Fruit fly (Drosophila melanogaster) whole organism: ENCODE results near the gene CG7029.

ENCODE experiments used
- CG8478 ChIP-seq: fragments of >200 bp; optimal IDR thresholded peaks from 2 replicates; lab custom pipeline; 2018; ENCODE audit warnings: inconsistent platforms
- Dll ChIP-seq: fragments of >200 bp; optimal IDR thresholded peaks from 2 replicates; lab custom pipeline; 2017
- EcR ChIP-seq, 2 experiments: fragments of >200 bp; optimal IDR thresholded peaks; 2 replicates each; lab custom pipeline; 2017; ENCODE audit warnings: missing biosample characterization in 2 of 2, missing genetic modification characterization in 2 of 2, missing genetic modification reagents in 2 of 2
- pan ChIP-seq: fragments of >200 bp; optimal IDR thresholded peaks from 2 replicates; lab custom pipeline; 2017
- psq ChIP-seq: fragments of >200 bp; optimal IDR thresholded peaks from 2 replicates; lab custom pipeline; 2017
- usp ChIP-seq: fragments of >200 bp; optimal IDR thresholded peaks from 2 replicates; lab custom pipeline; 2017; ENCODE audit warnings: missing biosample characterization, missing genetic modification characterization, mixed read lengths

CG7029 gene

DNA sequence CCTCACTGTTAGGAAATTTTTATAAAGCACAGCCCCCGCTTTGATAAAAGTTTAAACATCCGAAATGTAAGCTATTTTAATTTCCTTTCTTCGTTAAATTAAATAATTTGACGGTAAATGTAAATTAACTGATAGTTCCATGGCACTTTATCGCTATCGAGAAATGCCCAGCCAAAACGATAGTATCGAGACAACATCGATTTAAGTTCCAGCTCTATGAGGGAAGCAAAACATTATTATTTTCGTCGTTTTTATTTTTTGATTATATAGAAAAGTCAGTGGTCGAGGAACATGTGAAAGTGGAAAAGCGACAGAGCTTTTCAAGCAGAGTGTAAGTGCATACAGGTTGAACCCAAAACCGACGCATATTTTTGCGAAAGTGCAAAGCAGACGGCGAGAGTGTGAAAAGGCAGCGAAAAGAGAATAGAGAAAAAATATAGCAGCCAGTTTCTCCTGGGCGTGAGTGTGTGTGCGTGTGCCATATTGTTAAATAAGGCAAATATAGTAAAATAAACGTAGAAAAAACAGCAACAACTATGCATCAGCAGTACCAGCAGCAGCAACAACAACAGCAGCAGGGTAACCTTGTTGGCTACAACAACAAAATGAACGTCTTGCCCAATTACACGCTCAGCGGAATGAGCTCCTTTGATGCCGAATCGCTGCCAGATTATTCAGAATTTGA, 23.8 kb upstream of the CG7029 start, which contains the start of gene CG45049:
Gene CG45049, plus strand, starts transcription at position 197 of the 685 bp plus-strand sequence.
- TF ChIP-seq CG8478 (lab: Kevin White, UChicago) (no peak), EcR (GFP tag; optimal IDR thresholded peaks at IDR 0.05; lab: Kevin White, UChicago) (no peak), usp (no peak), psq (lab: Kevin White, UChicago) (no peak), Dll (lab: Kevin White, UChicago) (no peak), pan (no peak)

DNA sequence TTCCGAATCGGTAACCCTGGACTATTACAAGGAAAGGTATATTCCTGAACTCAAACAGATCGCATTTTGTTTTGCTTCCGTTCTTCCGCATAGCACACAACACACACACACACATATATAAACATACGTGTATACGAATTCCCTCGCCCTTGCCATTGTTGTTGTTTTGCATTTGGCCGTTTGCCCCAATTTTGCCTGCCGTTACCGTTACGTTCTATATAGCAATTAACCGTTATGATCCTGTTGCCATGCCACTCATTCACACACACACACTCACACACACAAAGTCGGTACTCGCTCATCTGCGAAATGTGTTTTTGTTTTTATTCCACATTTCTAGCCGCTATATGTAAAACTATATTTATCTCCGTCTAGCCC, 23.3 kb upstream of the CG7029 start:
- TF ChIP-seq EcR (GFP tag; optimal IDR thresholded peaks at IDR 0.05; lab: Kevin White, UChicago) (no peak), usp (no peak), psq (lab: Kevin White, UChicago) (no peak), Dll (lab: Kevin White, UChicago) (no peak), CG8478 (lab: Kevin White, UChicago) (no peak), pan (no peak)

DNA sequence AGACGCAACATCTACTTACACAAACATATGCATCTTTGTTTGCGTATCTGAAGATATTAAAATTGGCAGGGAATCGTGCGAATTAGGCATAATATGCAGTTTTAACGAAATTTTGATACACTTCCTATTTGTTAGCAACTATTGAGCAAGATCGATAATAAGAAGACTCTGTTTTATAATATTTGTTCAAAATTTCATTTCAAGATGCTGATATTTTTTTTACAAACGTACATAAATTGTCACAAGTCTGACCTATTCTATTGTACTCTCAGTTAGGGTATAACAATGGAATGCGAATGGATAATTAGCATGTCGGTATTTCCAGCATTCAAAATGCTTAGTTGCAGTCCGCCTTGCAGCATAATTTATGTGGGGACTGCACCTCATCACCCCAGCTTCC, 22.8 kb upstream of the CG7029 start:
- TF ChIP-seq CG8478 (lab: Kevin White, UChicago) = no peak
- no peak for TF ChIP-seq psq (lab: Kevin White, UChicago)
- no peak for TF ChIP-seq EcR (GFP tag; optimal IDR thresholded peaks at IDR 0.05; lab: Kevin White, UChicago)
- TF ChIP-seq pan = no peak
- TF ChIP-seq usp = no peak
- no peak for TF ChIP-seq Dll (lab: Kevin White, UChicago)

DNA sequence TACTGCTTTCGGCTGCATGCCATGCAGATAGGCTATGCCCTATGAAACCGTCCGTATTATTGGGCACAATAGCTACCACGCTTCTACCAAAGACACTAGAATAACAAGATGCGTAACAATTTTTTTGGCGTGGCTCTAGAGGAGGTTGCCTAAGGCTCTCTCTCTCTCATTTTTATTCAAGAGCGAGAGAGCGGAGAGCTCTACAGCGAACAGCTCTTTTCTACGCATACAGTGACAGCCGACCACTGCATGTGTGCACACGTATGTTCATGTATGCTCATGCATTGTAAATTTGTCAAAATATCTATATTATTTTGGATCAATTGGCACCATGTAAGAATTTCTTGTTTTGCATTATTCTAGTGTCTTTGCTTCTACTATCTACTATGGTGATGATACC, 17.7 kb upstream of the CG7029 start:
- TF ChIP-seq EcR (GFP tag; optimal IDR thresholded peaks at IDR 0.05; lab: Kevin White, UChicago) (no peak), Dll (lab: Kevin White, UChicago) (no peak), CG8478 (lab: Kevin White, UChicago) (no peak), usp (no peak), pan (no peak), psq (lab: Kevin White, UChicago) (no peak)

DNA sequence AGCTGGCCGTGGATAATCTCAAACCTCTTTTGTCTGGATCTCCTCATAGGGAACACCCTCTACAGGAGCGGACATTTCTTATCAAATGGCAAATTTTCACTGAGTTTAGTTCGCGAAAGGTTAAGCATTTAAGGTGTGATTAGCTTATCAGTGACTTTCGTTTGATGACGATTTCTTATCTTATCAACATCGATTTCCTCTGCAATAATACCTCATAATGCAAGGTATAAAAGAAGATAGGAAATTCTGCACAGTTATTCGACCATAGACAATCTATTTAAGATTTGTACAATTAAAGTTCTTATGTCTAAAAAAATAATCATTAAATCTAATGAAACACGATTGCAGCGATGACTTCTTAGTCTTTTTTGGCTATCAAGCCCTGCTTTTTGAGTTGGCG, 16.9 kb upstream of the CG7029 start, which contains the start of gene Takl2:
Gene Takl2, minus strand, starts transcription at position 101 of the 400 bp plus-strand sequence.
- TF ChIP-seq psq (lab: Kevin White, UChicago) (no peak), pan (no peak), EcR (GFP tag; optimal IDR thresholded peaks at IDR 0.05; lab: Kevin White, UChicago) (no peak), Dll (lab: Kevin White, UChicago) (no peak), CG8478 (lab: Kevin White, UChicago) (no peak), usp (no peak)

DNA sequence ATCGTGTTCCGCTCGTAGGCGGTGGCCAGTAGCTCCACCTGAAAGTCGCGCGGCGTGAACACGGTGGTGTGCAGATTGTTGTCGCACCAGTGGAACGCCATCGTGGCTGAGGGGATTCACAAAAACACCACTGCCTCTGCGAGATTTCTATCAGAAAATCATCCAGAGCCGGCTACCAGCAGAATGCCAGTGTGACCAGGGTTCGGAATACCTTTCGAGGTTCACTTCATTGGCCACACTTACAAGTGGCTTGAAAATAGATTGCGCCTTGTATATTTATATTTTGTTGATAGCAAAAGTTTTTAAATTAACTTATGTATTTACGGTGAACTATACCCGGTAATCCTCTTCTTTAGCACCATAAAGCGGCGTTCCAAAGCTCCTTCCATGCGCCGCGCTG, 9.8 kb upstream of the CG7029 start, which contains the start of the genes Dcr-1 and CG6985:
Gene Dcr-1, minus strand, starts transcription at position 162 of the 400 bp plus-strand sequence.
Gene CG6985, plus strand, starts transcription at position 221 of the 400 bp plus-strand sequence.
- TF ChIP-seq EcR (GFP tag; optimal IDR thresholded peaks at IDR 0.05; lab: Kevin White, UChicago) = no peak
- TF ChIP-seq CG8478 (lab: Kevin White, UChicago) = no peak
- no peak for TF ChIP-seq Dll (lab: Kevin White, UChicago)
- no peak for TF ChIP-seq psq (lab: Kevin White, UChicago)
- TF ChIP-seq usp = no peak
- TF ChIP-seq pan = no peak

DNA sequence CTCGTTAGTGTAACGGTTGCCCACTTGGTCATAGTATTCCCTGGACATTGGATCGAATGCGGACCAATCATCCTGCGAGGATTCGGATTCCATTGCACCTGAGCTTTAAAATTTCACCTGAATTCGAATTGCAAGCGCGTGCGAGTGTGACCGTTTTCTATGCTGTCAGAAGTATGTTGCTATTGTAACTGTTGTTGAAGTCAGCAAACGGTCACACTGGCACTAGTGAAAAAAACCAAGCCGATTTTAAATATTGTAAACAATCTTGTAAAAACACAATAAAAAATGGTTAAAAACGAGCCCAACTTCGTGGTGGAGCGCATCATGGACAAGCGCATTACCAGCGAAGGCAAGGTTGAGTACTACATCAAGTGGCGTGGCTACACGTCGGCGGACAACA, 5.3 kb upstream of the CG7029 start, which contains the start of the genes vret and HP1c:
Gene vret, minus strand, starts transcription at position 150 of the 400 bp plus-strand sequence.
Gene HP1c, plus strand, starts transcription at position 189 of the 400 bp plus-strand sequence.
- TF ChIP-seq EcR (GFP tag; optimal IDR thresholded peaks at IDR 0.05; lab: Kevin White, UChicago) (no peak), usp (no peak), CG8478 (lab: Kevin White, UChicago) (no peak), pan (no peak), psq (lab: Kevin White, UChicago) (no peak), Dll (lab: Kevin White, UChicago) (no peak)

DNA sequence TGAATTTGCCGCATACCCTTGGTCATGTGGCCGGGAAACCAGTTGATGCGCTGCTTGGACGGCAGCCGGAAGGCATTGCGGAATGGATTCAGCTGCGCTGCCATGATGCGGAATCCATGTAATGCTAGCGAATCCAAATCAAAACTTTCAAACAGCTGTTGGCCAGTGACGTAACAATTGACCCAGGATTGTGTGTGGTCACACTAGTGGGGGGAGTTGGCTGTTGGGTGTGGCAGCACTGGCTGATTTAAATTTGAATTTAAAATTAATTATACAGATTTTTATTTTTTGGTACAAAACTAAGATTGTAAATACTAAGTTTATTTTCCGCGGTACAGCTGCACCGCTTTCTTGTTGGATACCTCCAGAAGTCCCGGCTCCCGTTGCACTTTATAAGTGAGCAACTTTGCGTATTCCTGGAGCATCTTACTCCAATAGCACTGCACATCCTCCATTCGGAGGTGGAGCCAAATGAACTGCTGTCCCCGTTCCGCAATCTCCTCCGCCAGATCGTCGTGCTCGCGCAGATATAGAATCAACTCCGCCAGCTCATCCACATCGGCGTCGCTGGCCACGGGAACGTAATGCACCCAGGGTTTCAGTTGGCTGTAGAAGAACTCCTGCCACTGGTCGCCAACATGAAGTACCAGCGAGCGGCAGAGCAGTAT, 3.1 kb upstream of the CG7029 start, which contains the start of gene CG17141:
Gene CG17141, minus strand, starts transcription at position 177 of the 668 bp plus-strand sequence.
- TF ChIP-seq EcR (GFP tag; optimal IDR thresholded peaks at IDR 0.05; lab: Kevin White, UChicago) (no peak), pan (no peak), Dll (lab: Kevin White, UChicago) (no peak), CG8478 (lab: Kevin White, UChicago) (no peak), psq (lab: Kevin White, UChicago) (no peak), usp (no peak)

DNA sequence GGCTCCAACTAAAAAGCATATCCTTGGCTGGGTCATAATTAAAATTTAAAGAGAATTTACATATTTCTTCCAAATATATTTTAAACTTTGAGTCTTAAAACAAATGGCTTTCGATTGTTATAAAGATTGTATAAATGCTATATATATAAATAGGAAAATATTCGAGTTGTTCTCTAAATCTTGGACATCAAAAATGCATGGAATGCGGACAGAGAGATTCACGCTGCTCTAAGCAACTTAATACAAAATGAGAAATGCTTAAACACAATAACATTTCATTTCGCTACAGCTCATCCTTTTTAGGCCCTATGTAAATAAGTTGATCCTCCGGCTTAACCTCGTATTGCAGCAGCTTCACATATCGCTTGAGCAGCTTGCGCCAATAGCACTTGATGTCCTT, 1.7 kb upstream of the CG7029 start, which contains the start of gene CG31139:
Gene CG31139, minus strand, starts transcription at position 101 of the 400 bp plus-strand sequence.
- TF ChIP-seq CG8478 (lab: Kevin White, UChicago) = no peak
- TF ChIP-seq usp = no peak
- no peak for TF ChIP-seq pan
- no peak for TF ChIP-seq EcR (GFP tag; optimal IDR thresholded peaks at IDR 0.05; lab: Kevin White, UChicago)

DNA sequence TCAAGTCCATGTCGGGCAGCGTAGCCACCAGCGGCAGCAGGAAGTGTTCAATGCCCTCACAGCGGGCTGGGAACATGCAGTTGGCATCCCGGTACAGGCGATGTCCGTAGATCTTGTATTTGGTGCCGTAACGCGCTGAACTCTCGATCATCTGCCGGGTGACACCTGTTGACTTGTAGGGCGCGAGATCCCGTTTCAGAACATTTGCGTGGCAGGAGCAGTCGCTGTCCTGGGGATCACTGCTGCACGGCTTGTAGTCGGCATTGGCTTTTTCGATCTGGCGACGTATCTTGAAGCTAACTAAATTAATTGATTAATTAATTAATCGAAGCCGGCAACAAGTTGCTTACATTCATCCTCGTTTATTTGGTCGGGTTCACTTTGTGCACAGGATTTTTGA, 662 bp upstream of the CG7029 start:
- no peak for TF ChIP-seq EcR (GFP tag; optimal IDR thresholded peaks at IDR 0.05; lab: Kevin White, UChicago)

DNA sequence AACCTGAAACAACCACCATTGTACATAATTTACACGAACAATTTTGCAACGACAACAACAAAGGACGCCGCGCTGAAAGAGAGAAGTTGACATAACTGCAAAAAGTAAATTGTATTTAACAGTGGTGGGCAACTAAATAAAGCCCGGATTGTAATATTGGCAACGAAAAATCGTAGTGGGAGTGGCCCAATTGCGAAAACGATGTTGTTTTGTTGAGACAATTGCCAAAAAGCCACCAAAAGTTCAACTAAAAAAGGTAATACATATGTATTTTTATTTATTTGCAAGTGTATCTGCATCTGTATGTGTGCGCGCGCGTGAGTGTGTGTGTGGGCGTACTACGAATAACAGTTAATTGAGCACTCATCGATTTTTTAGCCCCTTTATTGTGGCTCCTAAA, 410 bp downstream of the CG7029 start:
- TF ChIP-seq Dll (lab: Kevin White, UChicago) = no peak
- no peak for TF ChIP-seq CG8478 (lab: Kevin White, UChicago)
- TF ChIP-seq EcR (GFP tag; optimal IDR thresholded peaks at IDR 0.05; lab: Kevin White, UChicago) = no peak
- TF ChIP-seq pan = no peak
- no peak for TF ChIP-seq usp
- no peak for TF ChIP-seq psq (lab: Kevin White, UChicago)

DNA sequence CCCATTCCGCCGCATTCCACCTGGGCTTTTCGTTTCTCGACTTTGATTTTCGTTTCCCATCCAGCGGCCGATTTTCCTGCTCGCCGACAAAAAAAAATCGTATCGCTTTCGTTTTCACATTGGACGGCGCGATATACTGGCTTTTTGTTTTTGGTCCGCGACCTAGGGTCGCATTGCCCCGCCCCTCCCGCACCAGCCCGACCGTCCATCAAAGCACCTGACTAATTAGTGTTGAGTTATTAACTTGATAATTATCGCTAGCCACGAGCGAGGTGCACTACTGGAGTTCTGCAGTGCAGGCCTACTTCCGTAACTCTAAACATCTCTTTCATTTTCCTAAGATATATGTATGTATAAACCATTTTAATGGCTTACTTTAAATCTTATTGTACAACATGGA, 997 bp downstream of the CG7029 start:
- no peak for TF ChIP-seq CG8478 (lab: Kevin White, UChicago)
- no peak for TF ChIP-seq psq (lab: Kevin White, UChicago)
- TF ChIP-seq Dll (lab: Kevin White, UChicago) = no peak
- TF ChIP-seq usp = no peak
- no peak for TF ChIP-seq pan
- TF ChIP-seq EcR (GFP tag; optimal IDR thresholded peaks at IDR 0.05; lab: Kevin White, UChicago) = no peak
